Fruit fly (Drosophila melanogaster) S2 (cell line): ENCODE measurements around the gene Ir94e.

ENCODE experiments used
- CG8478 ChIP-seq: fragments of >200 bp; optimal IDR thresholded peaks from 2 replicates; lab custom pipeline; 2018
- CTCF ChIP-seq, 2 experiments: fragments of >200 bp; optimal IDR thresholded peaks; 2 replicates each; lab custom pipeline; 2018

DNA sequence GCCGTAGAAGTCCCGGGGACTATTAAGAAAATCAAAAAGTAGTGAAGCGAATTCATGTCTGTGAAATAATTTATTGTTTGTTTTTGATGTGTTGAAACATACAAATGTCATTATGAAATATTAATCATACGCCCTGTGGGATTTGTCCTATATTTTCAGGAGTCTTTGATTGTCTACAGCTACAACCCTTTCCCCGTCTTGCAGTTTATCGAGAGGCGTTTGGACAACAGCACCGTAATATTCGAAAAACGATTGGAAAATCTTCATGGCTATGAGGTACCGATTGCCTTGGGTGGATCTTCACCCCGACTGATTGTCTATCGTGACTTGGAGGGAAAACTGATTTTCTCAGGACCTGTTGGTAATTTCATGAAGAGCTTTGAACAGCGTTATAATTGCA is 1.7 kb upstream of the Ir94e start, which contains the start of gene CG17380:
- TF ChIP-seq CG8478 (no peak), CTCF (optimal IDR thresholded peaks at IDR 0.05; lab: Kevin White, UChicago) (no peak)
